Fruit fly (Drosophila melanogaster): Measurements from ENCODE around the gene Lectin-galC1.

DNA sequence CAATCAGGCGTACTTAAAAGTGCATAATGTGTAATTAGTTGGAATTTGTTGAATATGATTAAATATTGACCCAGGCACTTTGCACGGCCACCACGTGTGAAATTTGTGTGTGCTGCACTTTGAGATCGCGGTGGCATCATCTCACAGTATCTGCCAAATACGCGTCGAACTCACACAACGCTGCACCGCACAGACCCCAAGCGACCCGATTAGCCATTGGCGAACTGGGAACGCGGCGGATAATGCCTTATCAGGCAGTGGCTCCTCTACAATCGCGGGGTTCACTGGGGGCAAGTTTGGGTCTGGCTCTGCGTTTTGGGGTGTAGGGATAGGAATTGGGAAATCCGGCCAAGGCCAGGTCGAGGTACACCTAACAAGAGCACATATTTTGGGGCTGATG is 38.0 kb downstream of the Lectin-galC1 start:
- TF ChIP-seq dac (GFP tag; optimal IDR thresholded peaks at IDR 0.05): no peak
- no peak for TF ChIP-seq CG6163 (GFP tag; IDR thresholded peaks at IDR 0.05)
- TF ChIP-seq CG3919 (GFP tag; optimal IDR thresholded peaks at IDR 0.05): no peak
- TF ChIP-seq topi (GFP tag; optimal IDR thresholded peaks at IDR 0.05): no peak

All from whole organism, prepupa.